Fruit fly (Drosophila melanogaster) whole organism, embryonic: ENCODE data around the gene brv3.

Experiments
- Abd-B ChIP-seq: fragments of 200-800 bp; sonication (Bioruptor generic); optimal IDR thresholded peaks from 2 replicates; lab custom pipeline; 2018; ENCODE audit warnings: missing biosample characterization, mild to moderate bottlenecking, missing genetic modification characterization, moderate library complexity
- Atf-2 ChIP-seq: fragments of 200-800 bp; sonication (Bioruptor generic); optimal IDR thresholded peaks from 2 replicates; lab custom pipeline; 2016; ENCODE audit warnings: missing biosample characterization, missing genetic modification characterization
- BtbVII ChIP-seq: fragments of 200-800 bp; sonication (Bioruptor generic); optimal IDR thresholded peaks from 3 replicates; lab custom pipeline; 2017; ENCODE audit warnings: missing biosample characterization, mild to moderate bottlenecking, missing genetic modification characterization
- Bteb2 ChIP-seq: fragments of 200-800 bp; sonication (Bioruptor generic); optimal IDR thresholded peaks from 2 replicates; lab custom pipeline; 2016; ENCODE audit warnings: missing biosample characterization, missing genetic modification characterization
- CG10147 ChIP-seq: fragments of 200-800 bp; sonication (Bioruptor generic); optimal IDR thresholded peaks from 2 replicates; lab custom pipeline; 2019; ENCODE audit warnings: missing biosample characterization, mild to moderate bottlenecking, missing genetic modification characterization, moderate library complexity
- CG11504 ChIP-seq: fragments of 200-800 bp; sonication (Bioruptor generic); optimal IDR thresholded peaks from 3 replicates; lab custom pipeline; 2019; ENCODE audit warnings: missing biosample characterization, mild to moderate bottlenecking, missing genetic modification characterization, moderate library complexity
- CG14860 ChIP-seq: fragments of 200-800 bp; sonication (Bioruptor generic); IDR thresholded peaks from 3 replicates; pipeline ENCODE4 v1.3.6; 2022; ENCODE audit warnings: missing biosample characterization, missing genetic modification characterization; ENCODE audit not compliant: partially characterized antibody
- CG15696 ChIP-seq: fragments of 200-800 bp; sonication (Bioruptor generic); optimal IDR thresholded peaks from 2 replicates; lab custom pipeline; 2019; ENCODE audit warnings: missing biosample characterization, mild to moderate bottlenecking, missing genetic modification characterization, moderate library complexity
- CG17802 ChIP-seq: fragments of 200-800 bp; sonication (Bioruptor generic); optimal IDR thresholded peaks from 2 replicates; lab custom pipeline; 2018; ENCODE audit warnings: missing biosample characterization, mild to moderate bottlenecking, missing genetic modification characterization, moderate library complexity
- CG1792 ChIP-seq: fragments of 200-800 bp; sonication (Bioruptor generic); optimal IDR thresholded peaks from 2 replicates; lab custom pipeline; 2016; ENCODE audit warnings: missing biosample characterization, missing genetic modification characterization
- CG18011 ChIP-seq: fragments of 200-800 bp; sonication (Bioruptor generic); optimal IDR thresholded peaks from 2 replicates; lab custom pipeline; 2017; ENCODE audit warnings: missing biosample characterization, missing genetic modification characterization, mild to moderate bottlenecking, moderate library complexity, missing genotype
- CG2129 ChIP-seq: fragments of 200-800 bp; sonication (Bioruptor generic); IDR thresholded peaks from 2 replicates; pipeline ENCODE4 v1.3.6; 2022; ENCODE audit warnings: missing biosample characterization, missing genetic modification characterization; ENCODE audit not compliant: partially characterized antibody
- CG2889 ChIP-seq: fragments of 200-800 bp; sonication (Bioruptor generic); IDR thresholded peaks from 3 replicates; pipeline ENCODE4 v1.3.6; 2022; ENCODE audit warnings: missing biosample characterization, missing genetic modification characterization
- CG31441 ChIP-seq: fragments of 200-800 bp; sonication (Bioruptor generic); IDR thresholded peaks from 2 replicates; pipeline ENCODE4 v1.3.6; 2022; ENCODE audit warnings: missing biosample characterization, missing genetic modification characterization
- CG3163 ChIP-seq: fragments of 200-800 bp; sonication (Bioruptor generic); optimal IDR thresholded peaks from 3 replicates; lab custom pipeline; 2016; ENCODE audit warnings: missing biosample characterization, missing genetic modification characterization
- CG34376 ChIP-seq: fragments of 200-800 bp; sonication (Bioruptor generic); optimal IDR thresholded peaks from 2 replicates; lab custom pipeline; 2018; ENCODE audit warnings: missing biosample characterization, mild to moderate bottlenecking, missing genetic modification characterization
- CG3838 ChIP-seq: fragments of 200-800 bp; sonication (Bioruptor generic); optimal IDR thresholded peaks from 3 replicates; lab custom pipeline; 2016; ENCODE audit warnings: missing biosample characterization, missing genetic modification characterization
- CG4282 ChIP-seq: fragments of 200-800 bp; sonication (Bioruptor generic); optimal IDR thresholded peaks from 2 replicates; lab custom pipeline; 2016; ENCODE audit warnings: missing biosample characterization, missing genetic modification characterization
- CG7357 ChIP-seq: fragments of 200-800 bp; sonication (Bioruptor generic); IDR thresholded peaks from 3 replicates; pipeline ENCODE4 v1.3.6; 2022; ENCODE audit warnings: missing biosample characterization, missing genetic modification characterization
- CG7745 ChIP-seq: fragments of 200-800 bp; sonication (Bioruptor generic); optimal IDR thresholded peaks from 2 replicates; lab custom pipeline; 2018; ENCODE audit warnings: missing biosample characterization, mild to moderate bottlenecking, missing genetic modification characterization, moderate library complexity
- CG8290 ChIP-seq, 3 experiments: fragments of 200-800 bp; sonication (Bioruptor generic); optimal IDR thresholded peaks; 2 replicates each; lab custom pipeline; 2016 to 2019; ENCODE audit warnings: missing biosample characterization in 3 of 3, missing genetic modification characterization in 3 of 3, mild to moderate bottlenecking in 2 of 3, moderate library complexity in 1 of 3
- CG8765 ChIP-seq: fragments of 200-800 bp; sonication (Bioruptor generic); IDR thresholded peaks from 2 replicates; pipeline ENCODE4 v1.3.6; 2022; ENCODE audit warnings: missing biosample characterization, missing genetic modification characterization
- CG8924 ChIP-seq: fragments of 200-800 bp; optimal IDR thresholded peaks from 3 replicates; lab custom pipeline; 2019; ENCODE audit warnings: missing biosample characterization, mild to moderate bottlenecking, missing genetic modification characterization, moderate library complexity
- CG9437 ChIP-seq: fragments of 200-800 bp; sonication (Bioruptor generic); optimal IDR thresholded peaks from 2 replicates; lab custom pipeline; 2018; ENCODE audit warnings: missing biosample characterization, mild to moderate bottlenecking, missing genetic modification characterization
- CrebB ChIP-seq: fragments of 200-800 bp; sonication (Bioruptor generic); optimal IDR thresholded peaks from 3 replicates; lab custom pipeline; 2018; ENCODE audit warnings: missing biosample characterization, mild to moderate bottlenecking, missing genetic modification characterization
- Lim3 ChIP-seq: fragments of 200-800 bp; sonication (Bioruptor generic); IDR thresholded peaks from 2 replicates; pipeline ENCODE4 v1.3.6; 2022; ENCODE audit warnings: missing biosample characterization, missing genetic modification characterization
- Meics ChIP-seq: fragments of 200-800 bp; sonication (Bioruptor generic); optimal IDR thresholded peaks from 2 replicates; lab custom pipeline; 2017; ENCODE audit warnings: missing biosample characterization, mild to moderate bottlenecking, missing genetic modification characterization
- Nf-YA ChIP-seq: fragments of 200-800 bp; sonication (Bioruptor generic); IDR thresholded peaks from 2 replicates; pipeline ENCODE4 v1.3.6; 2022; ENCODE audit warnings: missing biosample characterization, missing genetic modification characterization
- Nf-YC ChIP-seq: fragments of 200-800 bp; optimal IDR thresholded peaks from 3 replicates; lab custom pipeline; 2019; ENCODE audit warnings: missing biosample characterization, mild to moderate bottlenecking, missing genetic modification characterization, moderate library complexity
- Oli ChIP-seq: fragments of 200-800 bp; sonication (Bioruptor generic); optimal IDR thresholded peaks from 2 replicates; lab custom pipeline; 2018; ENCODE audit warnings: missing biosample characterization, mild to moderate bottlenecking, missing genetic modification characterization, moderate library complexity
- Taf1 ChIP-seq: fragments of 200-800 bp; sonication (Bioruptor generic); IDR thresholded peaks from 2 replicates; pipeline ENCODE4 v1.3.6; 2022; ENCODE audit warnings: missing biosample characterization, missing genetic modification characterization
- Usf ChIP-seq: fragments of 200-800 bp; sonication (Bioruptor generic); optimal IDR thresholded peaks from 2 replicates; lab custom pipeline; 2017; ENCODE audit warnings: missing genotype, missing biosample characterization, missing genetic modification characterization
- Xrp1 ChIP-seq: fragments of 200-800 bp; sonication (Bioruptor generic); IDR thresholded peaks from 2 replicates; pipeline ENCODE4 v1.3.6; 2022; ENCODE audit warnings: missing biosample characterization, missing genetic modification characterization
- al ChIP-seq: fragments of 200-800 bp; sonication (Bioruptor generic); IDR thresholded peaks from 2 replicates; pipeline ENCODE4 v1.3.6; 2022; ENCODE audit warnings: missing biosample characterization, missing genetic modification characterization
- cwo ChIP-seq: fragments of 200-800 bp; sonication (Bioruptor generic); optimal IDR thresholded peaks from 3 replicates; lab custom pipeline; 2017; ENCODE audit warnings: missing biosample characterization, missing genetic modification characterization, mild to moderate bottlenecking, moderate library complexity, missing genetic modification reagents
- dm ChIP-seq: fragments of 200-800 bp; sonication (Bioruptor generic); optimal IDR thresholded peaks from 3 replicates; lab custom pipeline; 2016; ENCODE audit warnings: missing biosample characterization, missing genetic modification characterization
- dysf ChIP-seq: fragments of 200-800 bp; sonication (Bioruptor generic); IDR thresholded peaks from 3 replicates; pipeline ENCODE4 v1.3.6; 2022; ENCODE audit warnings: missing biosample characterization, missing genetic modification characterization
- esg ChIP-seq: fragments of 200-800 bp; sonication (Bioruptor generic); conservative IDR thresholded peaks from 2 replicates; pipeline ENCODE4 v1.3.6; 2022; ENCODE audit warnings: missing biosample characterization, missing genetic modification characterization
- exex ChIP-seq: fragments of 200-800 bp; sonication (Bioruptor generic); optimal IDR thresholded peaks from 4 replicates; lab custom pipeline; 2018; ENCODE audit warnings: missing biosample characterization, mild to moderate bottlenecking, missing genetic modification characterization, moderate library complexity
- fru ChIP-seq: fragments of >200 bp; optimal IDR thresholded peaks from 2 replicates; lab custom pipeline; 2017
- fu2 ChIP-seq: fragments of 200-800 bp; sonication (Bioruptor generic); optimal IDR thresholded peaks from 2 replicates; lab custom pipeline; 2016; ENCODE audit warnings: missing biosample characterization, missing genetic modification characterization
- maf-S ChIP-seq: fragments of 200-800 bp; sonication (Bioruptor generic); optimal IDR thresholded peaks from 2 replicates; lab custom pipeline; 2016; ENCODE audit warnings: missing biosample characterization, missing genetic modification characterization
- mld ChIP-seq: fragments of 200-800 bp; sonication (Bioruptor generic); IDR thresholded peaks from 3 replicates; pipeline ENCODE4 v1.3.6; 2022; ENCODE audit warnings: missing biosample characterization, missing genetic modification characterization; ENCODE audit not compliant: partially characterized antibody
- nerfin-2 ChIP-seq: fragments of 200-800 bp; sonication (Bioruptor generic); IDR thresholded peaks from 2 replicates; pipeline ENCODE4 v1.3.6; 2022; ENCODE audit warnings: missing biosample characterization, missing genetic modification characterization; ENCODE audit not compliant: partially characterized antibody
- nmo ChIP-seq: fragments of 200-800 bp; sonication (Bioruptor generic); optimal IDR thresholded peaks from 2 replicates; lab custom pipeline; 2018; ENCODE audit warnings: missing biosample characterization, mild to moderate bottlenecking, missing genetic modification characterization, moderate library complexity
- odd ChIP-seq: fragments of 200-800 bp; sonication (Bioruptor generic); optimal IDR thresholded peaks from 2 replicates; lab custom pipeline; 2017; ENCODE audit warnings: missing biosample characterization, mild to moderate bottlenecking, missing genetic modification characterization
- onecut ChIP-seq: fragments of 200-800 bp; sonication (Bioruptor generic); IDR thresholded peaks from 2 replicates; pipeline ENCODE4 v1.3.6; 2022; ENCODE audit warnings: missing biosample characterization, missing genetic modification characterization
- pros ChIP-seq: fragments of 200-800 bp; sonication (Bioruptor generic); optimal IDR thresholded peaks from 3 replicates; lab custom pipeline; 2019; ENCODE audit warnings: missing biosample characterization, mild to moderate bottlenecking, missing genetic modification characterization, moderate library complexity
- sima ChIP-seq: fragments of 200-800 bp; sonication (Bioruptor generic); optimal IDR thresholded peaks from 2 replicates; lab custom pipeline; 2016; ENCODE audit warnings: missing biosample characterization, missing genetic modification characterization
- tgo ChIP-seq: fragments of 200-800 bp; sonication (Bioruptor generic); IDR thresholded peaks from 3 replicates; pipeline ENCODE4 v1.3.6; 2022; ENCODE audit warnings: missing biosample characterization, missing genetic modification characterization
- unpg ChIP-seq: fragments of 200-800 bp; sonication (Bioruptor generic); optimal IDR thresholded peaks from 3 replicates; lab custom pipeline; 2018; ENCODE audit warnings: missing biosample characterization, mild to moderate bottlenecking, missing genetic modification characterization, moderate library complexity

The brv3 gene

dm6 chrX:2658258-2658853 is 34.0 kb upstream of the brv3 start (continued):
- no peak for TF ChIP-seq CG31441
- no peak for TF ChIP-seq fu2 (GFP tag; lab: Kevin White, UChicago)
- TF ChIP-seq odd (GFP tag; lab: Kevin White, UChicago): no peak
- TF ChIP-seq al (GFP tag; lab: Robert Waterston, UW): no peak
- no peak for TF ChIP-seq CG14860 (GFP tag; lab: Robert Waterston, UW)
- no peak for TF ChIP-seq CG4282 (GFP tag; lab: Kevin White, UChicago)
- TF ChIP-seq Bteb2 (GFP tag; lab: Kevin White, UChicago): no peak
- TF ChIP-seq CG34376: peak; percentile 56
- TF ChIP-seq CG17802: no peak
- TF ChIP-seq unpg: no peak
- TF ChIP-seq Usf (GFP tag; lab: Kevin White, UChicago): no peak
- no peak for TF ChIP-seq Xrp1 (GFP tag; lab: Robert Waterston, UW)
- TF ChIP-seq CG10147 (GFP tag; lab: Kevin White, UChicago): no peak
- TF ChIP-seq Taf1 (GFP tag; lab: Robert Waterston, UW): no peak
- peak; percentile 39 for TF ChIP-seq BtbVII (GFP tag; lab: Kevin White, UChicago)
- no peak for TF ChIP-seq CG2889 (GFP tag; lab: Robert Waterston, UW)
- no peak for TF ChIP-seq Oli (tag; lab: Kevin White, UChicago)
- TF ChIP-seq CG18011: no peak
- no peak for TF ChIP-seq mld (GFP tag; lab: Robert Waterston, UW)
- TF ChIP-seq Meics (GFP tag; lab: Kevin White, UChicago): no peak
- TF ChIP-seq cwo: peak; percentile 36
- TF ChIP-seq Abd-B (GFP tag; lab: Kevin White, UChicago): no peak
- TF ChIP-seq CG7357 (GFP tag; lab: Robert Waterston, UW): no peak
- no peak for TF ChIP-seq Nf-YA
- TF ChIP-seq Atf-2 (GFP tag; lab: Kevin White, UChicago): no peak
- no peak for TF ChIP-seq CG11504 (tag; lab: Kevin White, UChicago)
- no peak for TF ChIP-seq nmo (GFP tag; lab: Kevin White, UChicago)
- TF ChIP-seq CrebB (tag; lab: Kevin White, UChicago): no peak
- TF ChIP-seq esg (GFP tag; lab: Robert Waterston, UW): no peak
- TF ChIP-seq dysf (GFP tag; lab: Robert Waterston, UW): no peak
- TF ChIP-seq pros (GFP tag; lab: Kevin White, UChicago): no peak
- TF ChIP-seq dm: no peak
- no peak for TF ChIP-seq CG1792 (GFP tag; lab: Kevin White, UChicago)
- no peak for TF ChIP-seq Nf-YC
- TF ChIP-seq CG2129 (GFP tag; lab: Robert Waterston, UW): no peak
- TF ChIP-seq tgo (GFP tag; lab: Robert Waterston, UW): no peak
- peak; percentile 14 for TF ChIP-seq CG3163 (GFP tag; lab: Kevin White, UChicago)
- no peak for TF ChIP-seq sima (GFP tag; lab: Kevin White, UChicago)
- TF ChIP-seq CG15696 (tag; lab: Kevin White, UChicago): no peak
- no peak for TF ChIP-seq CG7745 (tag; lab: Kevin White, UChicago)
- TF ChIP-seq fru (lab: Kevin White, UChicago): no peak
- no peak for TF ChIP-seq onecut
- TF ChIP-seq CG8290 (GFP tag; optimal IDR thresholded peaks at IDR 0.05; lab: Kevin White, UChicago): peak; percentile 32
- TF ChIP-seq CG8290 (tag; optimal IDR thresholded peaks at IDR 0.05; lab: Kevin White, UChicago): no peak
- no peak for TF ChIP-seq maf-S (GFP tag; lab: Kevin White, UChicago)
- no peak for TF ChIP-seq CG8765 (GFP tag; lab: Robert Waterston, UW)
- TF ChIP-seq CG8924 (tag; lab: Kevin White, UChicago): no peak
- peak; percentile 72 for TF ChIP-seq exex (tag; lab: Kevin White, UChicago)
- no peak for TF ChIP-seq CG9437
- no peak for TF ChIP-seq CG3838 (GFP tag; lab: Kevin White, UChicago)
- TF ChIP-seq nerfin-2 (GFP tag; lab: Robert Waterston, UW): no peak
- no peak for TF ChIP-seq Lim3 (GFP tag; lab: Robert Waterston, UW)
